Fruit fly (Drosophila melanogaster) whole organism, pupa: ENCODE data around the gene CG44153.

Source experiments
- CG10348 ChIP-seq: fragments of 200-800 bp; sonication (Bioruptor generic); IDR thresholded peaks from 2 replicates; pipeline ENCODE4 v1.3.6; 2022; ENCODE audit warnings: missing biosample characterization, missing genetic modification characterization
- CG8301 ChIP-seq: fragments of 200-800 bp; sonication (Bioruptor generic); optimal IDR thresholded peaks from 2 replicates; lab custom pipeline; 2018; ENCODE audit warnings: missing biosample characterization, mild to moderate bottlenecking, missing genetic modification characterization
- D1 ChIP-seq: fragments of 200-800 bp; sonication (Bioruptor generic); optimal IDR thresholded peaks from 2 replicates; lab custom pipeline; 2018; ENCODE audit warnings: missing biosample characterization, mild to moderate bottlenecking, missing genetic modification characterization, moderate library complexity
- EcR ChIP-seq: fragments of 200-800 bp; sonication (Bioruptor generic); optimal IDR thresholded peaks from 3 replicates; lab custom pipeline; 2019; ENCODE audit warnings: missing biosample characterization, missing genetic modification characterization, mild to moderate bottlenecking, moderate library complexity, missing genetic modification reagents

DNA sequence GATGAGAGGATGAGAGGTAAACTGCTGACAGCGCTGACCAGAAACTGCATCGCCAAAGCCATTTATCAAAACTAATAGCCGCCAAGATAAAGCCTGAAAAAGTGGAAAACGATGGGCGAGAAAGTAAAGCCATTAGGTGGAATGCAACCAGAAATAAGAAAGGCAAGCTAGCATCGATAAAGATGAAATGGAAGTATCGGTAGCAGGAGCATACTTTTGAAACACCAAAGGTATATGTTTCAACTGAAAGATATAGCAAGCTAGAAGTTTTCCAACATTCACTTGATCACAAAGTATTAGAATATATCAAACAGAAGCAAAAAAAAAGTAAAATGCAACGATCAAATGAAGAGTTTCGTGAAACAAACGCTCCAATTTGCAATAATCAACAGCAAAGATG, 7.7 kb downstream of the CG44153 start, which contains the start of gene CG13137:
- TF ChIP-seq CG10348 (GFP tag; lab: Robert Waterston, UW), result no peak
- TF ChIP-seq D1 (tag; lab: Kevin White, UChicago), result no peak
- TF ChIP-seq EcR (GFP tag; lab: Kevin White, UChicago), result no peak
- TF ChIP-seq CG8301, result no peak
